Fruit fly (Drosophila melanogaster): ENCODE measurements around the gene Rab5.

dm6 chr2L:2376418-2376702 lies 11.3 kb upstream of the Rab5 start:
- no peak for TF ChIP-seq psq (optimal IDR thresholded peaks at IDR 0.05)
- no peak for TF ChIP-seq h (optimal IDR thresholded peaks at IDR 0.05)
- no peak for TF ChIP-seq insv (optimal IDR thresholded peaks at IDR 0.05)
- no peak for TF ChIP-seq Myc (optimal IDR thresholded peaks at IDR 0.05)
